Worm (Caenorhabditis elegans) whole organism, L4 larva: Measurements from ENCODE around the gene D1014.13.

ENCODE experiments used
- T20F7.1 ChIP-seq: fragments of 200-800 bp; sonication (Bioruptor generic); optimal IDR thresholded peaks from 2 replicates; lab custom pipeline; 2018; ENCODE audit warnings: mild to moderate bottlenecking, missing genetic modification characterization, missing compliant biosample characterization
- aha-1 ChIP-seq: fragments of 150-350 bp; peaks from one replicate; lab custom pipeline; 2014; ENCODE audit warnings: missing biosample characterization, missing genetic modification characterization
- ceh-32 ChIP-seq: sonication (generic microtip); optimal IDR thresholded peaks from 2 replicates; lab custom pipeline; 2016; ENCODE audit warnings: mild to moderate bottlenecking, missing genetic modification characterization, missing compliant biosample characterization; ENCODE audit not compliant: poor library complexity
- ceh-44 ChIP-seq: fragments of 200-800 bp; sonication (Bioruptor generic); IDR thresholded peaks from 2 replicates; pipeline ENCODE4 v1.3.6; 2022; ENCODE audit warnings: missing genetic modification reagents, missing genetic modification characterization, missing compliant biosample characterization
- ceh-62 ChIP-seq: sonication (generic microtip); optimal IDR thresholded peaks from 2 replicates; lab custom pipeline; 2017; ENCODE audit warnings: missing biosample characterization, missing genetic modification characterization
- daf-16 ChIP-seq, 3 experiments: sonication (generic microtip); optimal IDR thresholded peaks; 2 replicates each; lab custom pipeline; 2016 to 2017; ENCODE audit warnings: missing genetic modification characterization in 3 of 3, missing genetic modification reagents in 3 of 3, mild to moderate bottlenecking in 2 of 3, missing compliant biosample characterization in 2 of 3, missing biosample characterization in 1 of 3, moderate library complexity in 1 of 3
- dve-1 ChIP-seq: sonication (generic microtip); optimal IDR thresholded peaks from 2 replicates; lab custom pipeline; 2017; ENCODE audit warnings: antibody characterized with exemption, mild to moderate bottlenecking, missing genetic modification characterization, missing compliant biosample characterization; ENCODE audit not compliant: insufficient read depth
- hlh-11 ChIP-seq: fragments of 200-800 bp; sonication (Bioruptor generic); optimal IDR thresholded peaks from 2 replicates; lab custom pipeline; 2018; ENCODE audit warnings: mild to moderate bottlenecking, missing genetic modification characterization, missing compliant biosample characterization
- hmg-1.1 ChIP-seq: fragments of 200-800 bp; sonication (Bioruptor generic); IDR thresholded peaks from 2 replicates; pipeline ENCODE4 v1.3.6; 2022; ENCODE audit warnings: missing genetic modification reagents, missing genetic modification characterization, missing compliant biosample characterization
- nhr-28 ChIP-seq: fragments of 150-350 bp; optimal IDR thresholded peaks from 2 replicates; lab custom pipeline; 2014; ENCODE audit warnings: missing biosample characterization, missing genetic modification characterization
- nhr-6 ChIP-seq: fragments of 150-350 bp; optimal IDR thresholded peaks from 2 replicates; lab custom pipeline; 2014; ENCODE audit warnings: missing biosample characterization, missing genetic modification characterization

The D1014.13 gene

ce11 chrV:8201229-8201858 lies 55.9 kb downstream of the D1014.13 start, which contains the start of gene cri-2:
Gene cri-2 (plus strand): TSS chrV:8201808.
- peak; percentile 30 for TF ChIP-seq T20F7.1 (GFP tag; lab: Kevin White, UChicago)
- TF ChIP-seq nhr-28 (tag; lab: Kevin White, UChicago): peak; percentile 39
- TF ChIP-seq nhr-6 (tag; lab: Kevin White, UChicago): peak; percentile 13
- TF ChIP-seq ceh-44 (GFP tag; lab: Robert Waterston, UW): no peak
- peak in 1 of 2 experiments; percentile 76 for TF ChIP-seq daf-16 (GFP tag; optimal IDR thresholded peaks at IDR 0.05; lab: Kevin White, UChicago)
- TF ChIP-seq daf-16 (tag; optimal IDR thresholded peaks at IDR 0.05; lab: Kevin White, UChicago): no peak
- no peak for TF ChIP-seq hmg-1.1 (GFP tag; lab: Robert Waterston, UW)
- TF ChIP-seq ceh-62: no peak
- TF ChIP-seq hlh-11 (tag; lab: Kevin White, UChicago): peak; percentile 19
- TF ChIP-seq ceh-32: no peak
- peak; percentile 46 for TF ChIP-seq dve-1 (tag; lab: Kevin White, UChicago)
- peak; percentile 46 for TF ChIP-seq aha-1 (tag; lab: Kevin White, UChicago)
